Worm (Caenorhabditis elegans) whole organism, early embryonic: ENCODE data around the gene C12D8.21.

ENCODE experiments used
- B0310.2 ChIP-seq: sonication (generic microtip); optimal IDR thresholded peaks from 2 replicates; lab custom pipeline; 2016; ENCODE audit warnings: mild to moderate bottlenecking, missing genetic modification characterization, missing compliant biosample characterization
- F13C5.2 ChIP-seq: sonication (generic microtip); optimal IDR thresholded peaks from 2 replicates; lab custom pipeline; 2017; ENCODE audit warnings: mild to moderate bottlenecking, missing genetic modification characterization, inconsistent platforms, missing compliant biosample characterization
- aly-1 ChIP-seq: sonication (generic microtip); optimal IDR thresholded peaks from 2 replicates; lab custom pipeline; 2016; ENCODE audit warnings: missing genetic modification characterization, missing compliant biosample characterization
- ama-1 ChIP-seq: fragments of 150-350 bp; optimal IDR thresholded peaks from 2 replicates; lab custom pipeline; 2014
- ceh-13 ChIP-seq: fragments of 200-800 bp; sonication (Bioruptor generic); optimal IDR thresholded peaks from 2 replicates; lab custom pipeline; 2018; ENCODE audit warnings: mild to moderate bottlenecking, missing genetic modification characterization, missing compliant biosample characterization
- ceh-36 ChIP-seq: sonication (generic microtip); optimal IDR thresholded peaks from 2 replicates; lab custom pipeline; 2016; ENCODE audit warnings: missing genetic modification characterization, inconsistent platforms, missing compliant biosample characterization
- ets-7 ChIP-seq: sonication (generic microtip); optimal IDR thresholded peaks from 2 replicates; lab custom pipeline; 2016; ENCODE audit warnings: missing genotype, missing genetic modification characterization, missing compliant biosample characterization
- flt-1 ChIP-seq: fragments of 200-800 bp; sonication (Bioruptor generic); IDR thresholded peaks from 2 replicates; pipeline ENCODE4 v1.3.6; 2022; ENCODE audit warnings: missing genetic modification characterization, missing compliant biosample characterization
- hmbx-1 ChIP-seq: sonication (generic microtip); optimal IDR thresholded peaks from 2 replicates; lab custom pipeline; 2016; ENCODE audit warnings: mild to moderate bottlenecking, missing genetic modification characterization, missing compliant biosample characterization
- hmg-4 ChIP-seq: fragments of 200-800 bp; sonication (Bioruptor generic); optimal IDR thresholded peaks from 2 replicates; lab custom pipeline; 2018; ENCODE audit warnings: mild to moderate bottlenecking, missing genetic modification characterization, missing compliant biosample characterization
- hnd-1 ChIP-seq: sonication (generic microtip); optimal IDR thresholded peaks from 2 replicates; lab custom pipeline; 2016; ENCODE audit warnings: missing genetic modification characterization, missing compliant biosample characterization
- pes-1 ChIP-seq: fragments of 200-800 bp; sonication (Bioruptor generic); IDR thresholded peaks from 2 replicates; pipeline ENCODE4 v1.3.6; 2022; ENCODE audit warnings: missing genetic modification reagents, missing genetic modification characterization, missing compliant biosample characterization
- scrt-1 ChIP-seq: fragments of 200-800 bp; sonication (Bioruptor generic); IDR thresholded peaks from 2 replicates; pipeline ENCODE4 v1.3.6; 2022; ENCODE audit warnings: missing genetic modification characterization, missing compliant biosample characterization
- sea-1 ChIP-seq: fragments of 200-800 bp; sonication (Bioruptor generic); conservative IDR thresholded peaks from 2 replicates; pipeline ENCODE4 v1.3.6; 2022; ENCODE audit warnings: missing genetic modification characterization, missing compliant biosample characterization
- tbx-11 ChIP-seq: fragments of 200-800 bp; sonication (Bioruptor generic); IDR thresholded peaks from 2 replicates; pipeline ENCODE4 v1.3.6; 2022; ENCODE audit warnings: missing genetic modification characterization, missing compliant biosample characterization
- tbx-37 ChIP-seq: fragments of 200-800 bp; sonication (Bioruptor generic); conservative IDR thresholded peaks from 2 replicates; pipeline ENCODE4 v1.3.6; 2022; ENCODE audit warnings: missing genetic modification reagents, missing genetic modification characterization, missing compliant biosample characterization
- tra-4 ChIP-seq: sonication (generic microtip); optimal IDR thresholded peaks from 2 replicates; lab custom pipeline; 2017; ENCODE audit warnings: missing genetic modification characterization, missing compliant biosample characterization

The C12D8.21 gene

DNA sequence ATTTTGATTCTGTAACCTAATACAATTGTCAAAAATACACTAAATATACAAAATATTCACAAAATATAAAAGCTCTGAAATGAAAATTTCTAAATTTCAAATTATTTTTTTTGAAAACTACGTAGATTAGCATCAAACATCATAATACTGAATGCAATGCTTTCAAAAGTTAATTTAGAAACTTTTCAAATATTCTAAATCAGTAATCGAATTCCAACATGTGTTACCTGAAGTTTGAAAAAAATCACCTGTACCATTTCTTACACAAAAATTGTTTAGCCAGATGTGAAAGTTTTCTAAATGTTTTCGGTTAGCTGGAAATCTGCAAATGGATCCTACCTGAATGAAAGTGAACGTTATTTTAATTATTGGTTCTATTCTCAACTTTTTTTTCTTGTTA is 19.0 kb downstream of the C12D8.21 start, which contains the start of gene C12D8.20:
Gene C12D8.20 (plus strand): TSS at position 301 of the 400 bp plus-strand sequence.
- TF ChIP-seq tbx-11 (GFP tag; lab: Robert Waterston, UW) (no peak), scrt-1 (GFP tag; lab: Robert Waterston, UW) (no peak), flt-1 (no peak), ceh-13 (GFP tag; lab: Kevin White, UChicago) (no peak)

DNA sequence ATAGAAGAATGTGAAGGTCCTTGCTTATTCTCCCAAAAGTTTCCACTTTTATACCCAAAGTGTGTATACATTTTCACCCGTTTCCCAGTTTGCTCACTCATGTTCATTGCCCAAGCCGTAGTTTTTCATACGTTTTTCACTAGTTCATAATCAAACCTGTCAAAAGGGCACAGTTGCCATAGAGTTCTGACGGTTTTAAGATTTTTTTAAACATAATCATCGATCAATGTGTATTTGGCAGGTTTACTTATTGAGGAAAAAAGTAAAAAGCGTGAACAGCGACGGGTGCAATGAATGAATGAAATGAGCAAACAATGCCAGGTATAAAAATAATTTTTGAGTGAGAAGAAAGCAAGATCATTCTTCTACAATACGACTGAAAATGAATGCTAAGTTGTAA is 19.7 kb downstream of the C12D8.21 start, which contains the start of the genes fipr-5 and fipr-9:
Gene fipr-5 (minus strand): TSS at position 101 of the 400 bp plus-strand sequence.
Gene fipr-9 (plus strand): TSS at position 346 of the 400 bp plus-strand sequence.
- no peak for TF ChIP-seq hmbx-1
- TF ChIP-seq B0310.2 = no peak
- no peak for TF ChIP-seq pes-1
- TF ChIP-seq F13C5.2 = no peak
- no peak for TF ChIP-seq tbx-11 (GFP tag; lab: Robert Waterston, UW)
- TF ChIP-seq sea-1 (GFP tag; lab: Robert Waterston, UW) = no peak
- TF ChIP-seq ama-1 (lab: Kevin White, UChicago) = no peak
- no peak for TF ChIP-seq ets-7 (tag; lab: Kevin White, UChicago)
- no peak for TF ChIP-seq flt-1
- no peak for TF ChIP-seq tbx-37
- TF ChIP-seq hmg-4 (GFP tag; lab: Kevin White, UChicago) = no peak
- no peak for TF ChIP-seq ceh-13 (GFP tag; lab: Kevin White, UChicago)
- no peak for TF ChIP-seq aly-1 (tag; lab: Kevin White, UChicago)
- TF ChIP-seq tra-4 (tag; lab: Kevin White, UChicago) = no peak
- TF ChIP-seq ceh-36 = no peak
- TF ChIP-seq scrt-1 (GFP tag; lab: Robert Waterston, UW) = no peak
- TF ChIP-seq hnd-1 = no peak

DNA sequence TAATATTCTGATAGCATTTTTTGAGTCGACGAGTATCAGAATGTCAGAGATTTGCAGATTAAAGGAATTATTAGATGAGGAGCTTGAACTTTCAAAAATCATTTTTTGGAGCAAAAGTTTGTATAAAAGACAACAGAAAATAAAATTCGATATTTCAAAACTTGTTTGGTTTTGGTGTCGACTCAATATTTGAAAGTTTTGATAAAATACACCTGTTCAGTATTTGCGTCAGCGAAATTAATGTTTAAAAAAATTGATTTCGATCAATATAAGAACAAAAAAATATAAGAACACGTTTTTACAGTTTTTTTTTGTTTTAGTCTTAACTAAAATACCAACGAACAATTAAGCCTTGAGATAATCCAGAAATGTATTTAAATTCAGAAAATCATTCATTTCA is 20.4 kb downstream of the C12D8.21 start, which contains the start of gene C12D8.13:
Gene C12D8.13 (minus strand): TSS at position 101 of the 400 bp plus-strand sequence.
- TF ChIP-seq flt-1 = no peak
- no peak for TF ChIP-seq aly-1 (tag; lab: Kevin White, UChicago)
- TF ChIP-seq F13C5.2 = no peak
- TF ChIP-seq ama-1 (lab: Kevin White, UChicago) = no peak
- TF ChIP-seq hnd-1 = no peak
- no peak for TF ChIP-seq tbx-37
- TF ChIP-seq ets-7 (tag; lab: Kevin White, UChicago) = no peak
- TF ChIP-seq hmbx-1 = no peak
- TF ChIP-seq scrt-1 (GFP tag; lab: Robert Waterston, UW) = no peak
- TF ChIP-seq B0310.2 = no peak
- no peak for TF ChIP-seq sea-1 (GFP tag; lab: Robert Waterston, UW)
- no peak for TF ChIP-seq hmg-4 (GFP tag; lab: Kevin White, UChicago)

DNA sequence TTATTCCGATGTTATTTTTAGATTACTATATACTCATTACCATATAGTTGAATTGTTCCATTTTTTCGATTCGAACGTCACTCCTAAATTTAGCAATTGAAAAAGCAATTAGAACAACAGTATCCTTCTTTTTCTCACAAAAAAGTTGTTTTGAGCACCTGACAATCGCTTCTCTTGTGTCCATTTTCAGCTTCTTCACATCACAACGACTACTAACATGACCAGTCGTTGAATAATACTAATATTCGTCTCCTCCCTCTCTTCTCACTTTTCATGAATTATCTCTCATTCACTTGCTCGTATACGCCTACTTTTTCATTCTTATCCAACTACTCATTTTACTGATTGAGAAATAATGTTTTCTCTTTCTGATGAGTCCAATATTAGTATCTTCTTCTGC is 24.3 kb downstream of the C12D8.21 start, which contains the start of gene ZK856.14:
Gene ZK856.14 (plus strand): TSS at position 301 of the 400 bp plus-strand sequence.
- TF ChIP-seq hmbx-1 (no peak), tra-4 (tag; lab: Kevin White, UChicago) (no peak)

DNA sequence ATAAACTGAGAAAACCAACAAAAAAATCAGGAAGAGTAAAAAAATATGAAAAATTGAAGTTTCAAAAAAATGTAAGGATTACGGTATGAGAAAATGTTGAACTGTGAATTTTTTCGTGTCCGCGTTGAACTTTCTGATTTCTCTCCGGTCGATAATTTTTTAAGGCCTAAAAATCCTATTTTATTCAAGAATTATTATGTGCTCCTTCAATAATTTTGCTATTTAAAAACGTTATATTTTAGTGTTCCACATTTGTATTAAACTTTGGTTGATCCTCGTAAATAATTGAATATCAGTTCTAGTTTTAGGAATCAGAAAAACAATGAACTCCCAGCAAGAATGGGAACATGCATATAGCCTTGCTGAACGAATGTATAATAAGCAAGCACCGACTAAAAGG is 28.4 kb downstream of the C12D8.21 start, which contains the start of gene hpo-40:
Gene hpo-40 (plus strand): TSS at position 301 of the 400 bp plus-strand sequence.
- no peak for TF ChIP-seq hmg-4 (GFP tag; lab: Kevin White, UChicago)
- no peak for TF ChIP-seq hmbx-1
- no peak for TF ChIP-seq aly-1 (tag; lab: Kevin White, UChicago)
- no peak for TF ChIP-seq tra-4 (tag; lab: Kevin White, UChicago)
- no peak for TF ChIP-seq ets-7 (tag; lab: Kevin White, UChicago)
- no peak for TF ChIP-seq B0310.2
- no peak for TF ChIP-seq ceh-36

DNA sequence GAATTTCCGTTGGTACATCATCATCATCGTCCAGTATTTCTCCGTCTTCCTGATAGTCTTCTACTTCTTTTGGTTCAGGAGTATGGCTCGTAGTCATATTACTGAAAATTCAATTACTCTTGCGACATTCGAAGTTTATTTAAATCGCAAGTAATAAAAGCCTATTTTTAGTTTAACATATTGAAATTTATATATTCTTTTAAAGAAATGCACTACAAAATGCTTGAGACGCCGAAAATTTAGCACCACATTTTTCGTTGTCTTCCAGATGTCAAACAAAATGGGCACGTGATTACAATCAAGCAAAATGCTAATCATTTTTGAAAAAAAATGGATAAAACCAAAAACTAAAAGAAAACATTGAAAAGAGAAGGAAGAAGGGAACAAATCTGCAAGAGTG is 29.0 kb downstream of the C12D8.21 start, which contains the start of gene zhit-3:
Gene zhit-3 (minus strand): TSS at position 101 of the 400 bp plus-strand sequence.
- TF ChIP-seq sea-1 (GFP tag; lab: Robert Waterston, UW) (no peak), hmg-4 (GFP tag; lab: Kevin White, UChicago) (no peak), hnd-1 (no peak), F13C5.2 (no peak), tbx-37 (no peak), hmbx-1 (no peak), flt-1 (no peak), tra-4 (tag; lab: Kevin White, UChicago) (no peak), B0310.2 (no peak)

DNA sequence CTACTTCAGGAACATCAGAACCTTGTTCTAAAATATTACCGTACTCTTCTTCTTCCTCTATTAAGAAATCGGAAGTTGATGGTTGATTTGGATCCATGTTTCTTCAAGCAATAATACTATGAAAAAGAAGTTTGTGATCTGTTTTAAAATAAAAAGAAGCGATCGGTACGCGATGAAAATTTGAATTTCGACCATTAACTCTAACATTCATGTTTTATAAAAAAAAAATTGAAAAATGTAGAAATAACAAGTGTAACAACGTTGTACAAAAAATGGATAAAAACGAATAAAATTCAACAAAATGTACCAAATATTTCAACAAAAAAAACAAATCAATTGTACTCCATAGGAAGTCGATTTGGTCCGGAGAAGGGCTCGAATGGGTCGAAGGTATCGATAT is 30.7 kb downstream of the C12D8.21 start, which contains the start of gene tftc-3:
Gene tftc-3 (minus strand): TSS at position 101 of the 400 bp plus-strand sequence.
- no peak for TF ChIP-seq sea-1 (GFP tag; lab: Robert Waterston, UW)
- no peak for TF ChIP-seq hnd-1
- TF ChIP-seq tbx-37 = no peak
- TF ChIP-seq ets-7 (tag; lab: Kevin White, UChicago) = no peak
- TF ChIP-seq pes-1 = no peak
- TF ChIP-seq flt-1 = no peak
- TF ChIP-seq hmg-4 (GFP tag; lab: Kevin White, UChicago) = no peak

DNA sequence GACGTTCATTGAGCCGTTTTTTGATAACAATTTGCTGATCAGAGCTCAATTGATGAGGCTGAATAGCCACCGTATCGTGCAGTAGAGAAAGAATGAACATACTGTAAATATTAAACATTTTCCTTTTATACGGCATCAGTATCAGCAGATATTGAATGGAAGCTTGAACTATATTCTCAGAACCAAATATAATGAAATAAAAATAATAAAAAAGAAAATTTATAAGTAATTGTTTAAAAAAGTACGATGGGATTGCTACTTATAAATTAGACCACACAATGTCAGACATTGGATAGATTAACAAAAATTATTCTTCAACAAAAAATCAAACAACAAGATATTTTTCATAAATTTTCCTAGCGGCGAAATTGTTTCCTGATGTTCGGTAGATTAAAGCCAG is 34.5 kb downstream of the C12D8.21 start, which contains the start of gene rpc-25:
Gene rpc-25 (minus strand): TSS at position 101 of the 400 bp plus-strand sequence.
- TF ChIP-seq hmg-4 (GFP tag; lab: Kevin White, UChicago) = no peak
- no peak for TF ChIP-seq hnd-1
- TF ChIP-seq B0310.2 = no peak
- no peak for TF ChIP-seq tra-4 (tag; lab: Kevin White, UChicago)
- TF ChIP-seq pes-1 = no peak
- no peak for TF ChIP-seq tbx-37
- no peak for TF ChIP-seq ets-7 (tag; lab: Kevin White, UChicago)
- no peak for TF ChIP-seq ama-1 (lab: Kevin White, UChicago)
- TF ChIP-seq aly-1 (tag; lab: Kevin White, UChicago) = no peak

DNA sequence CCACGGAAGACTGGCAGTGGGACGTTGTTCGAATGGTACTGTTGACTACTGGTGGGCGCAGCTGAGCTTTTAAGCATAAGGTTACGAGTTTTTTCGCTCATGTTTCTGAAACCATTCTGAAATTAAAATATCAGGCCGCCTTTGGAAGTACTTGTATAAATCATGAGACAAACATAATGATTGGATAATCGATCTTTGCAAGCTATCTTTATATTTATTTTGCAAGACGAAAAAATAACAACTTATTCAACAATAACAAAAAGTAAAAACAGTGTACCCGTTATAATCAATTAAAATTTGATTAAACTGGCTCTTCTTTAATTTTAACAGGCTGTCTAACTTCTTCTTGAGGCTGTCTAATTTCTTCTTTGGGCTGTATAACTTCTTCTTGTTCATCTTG is 35.5 kb downstream of the C12D8.21 start, which contains the start of gene ZK856.16:
Gene ZK856.16 (minus strand): TSS at position 101 of the 400 bp plus-strand sequence.
- TF ChIP-seq ceh-13 (GFP tag; lab: Kevin White, UChicago) (no peak), tra-4 (tag; lab: Kevin White, UChicago) (no peak), aly-1 (tag; lab: Kevin White, UChicago) (no peak), hmbx-1 (no peak), hnd-1 (no peak), F13C5.2 (no peak), ama-1 (lab: Kevin White, UChicago) (no peak), ceh-36 (no peak)
